Fruit fly (Drosophila melanogaster) S2 (cell line): Measurements from ENCODE around the gene Sema5c.

Experiments
- CG8478 ChIP-seq: fragments of >200 bp; optimal IDR thresholded peaks from 2 replicates; lab custom pipeline; 2018
- CTCF ChIP-seq, 2 experiments: fragments of >200 bp; optimal IDR thresholded peaks; 2 replicates each; lab custom pipeline; 2018

DNA sequence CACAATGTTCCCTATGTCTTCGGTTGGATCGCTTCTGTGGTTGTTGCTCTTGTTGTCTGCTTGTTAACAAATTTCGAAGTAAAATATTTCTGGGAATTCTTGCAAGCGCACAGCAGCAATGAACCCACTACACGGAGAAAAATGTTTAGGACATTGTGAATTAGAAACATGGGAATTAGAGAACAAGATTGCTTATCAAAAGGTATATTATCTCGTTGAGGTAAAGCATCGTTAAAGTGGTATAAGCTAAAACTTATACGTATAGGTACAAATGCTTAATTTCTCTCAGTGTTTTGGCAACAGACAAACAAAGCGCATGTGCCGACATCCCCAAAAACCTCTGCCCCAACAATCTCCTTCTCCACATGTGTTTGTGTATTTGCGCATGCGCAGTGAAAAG, 27.9 kb downstream of the Sema5c start:
- TF ChIP-seq CTCF (optimal IDR thresholded peaks at IDR 0.05; lab: Kevin White, UChicago), result no peak
- TF ChIP-seq CG8478 (lab: Kevin White, UChicago), result no peak
